Fruit fly (Drosophila melanogaster): ENCODE results near the gene CG32536.
A peak's percentile ranks its signal among the peaks of the same experiment; 100 is the strongest.

CG32536 gene

dm6 chrX:19261528-19262102 lies 15.1 kb downstream of the CG32536 start, which contains the start of gene Vav (continued):
- 0 out of 2 replicates have a peak, but pooled peaks have one; percentile 18 for TF ChIP-seq CG4360 (GFP tag; IDR thresholded peaks at IDR 0.05)
- TF ChIP-seq CG12071 (GFP tag; optimal IDR thresholded peaks at IDR 0.05) = peak; percentile 51
- no peak for TF ChIP-seq pnt (GFP tag; optimal IDR thresholded peaks at IDR 0.05)
- TF ChIP-seq bbx (GFP tag; IDR thresholded peaks at IDR 0.05; ENCODE audit: partially characterized antibody) = peak; percentile 46
- no peak for TF ChIP-seq klu (GFP tag; IDR thresholded peaks at IDR 0.05)
- TF ChIP-seq CG30020 (tag; optimal IDR thresholded peaks at IDR 0.05) = no peak
- TF ChIP-seq CG1832 (GFP tag; optimal IDR thresholded peaks at IDR 0.05) = no peak
- TF ChIP-seq CG15601 (tag; optimal IDR thresholded peaks at IDR 0.05) = no peak
- TF ChIP-seq gcm2 (GFP tag; optimal IDR thresholded peaks at IDR 0.05) = no peak
- TF ChIP-seq sisA (GFP tag; IDR thresholded peaks at IDR 0.05) = no peak
- TF ChIP-seq hb (GFP tag; IDR thresholded peaks at IDR 0.05; ENCODE audit: partially characterized antibody) = no peak
- TF ChIP-seq h (optimal IDR thresholded peaks at IDR 0.05) = no peak
- TF ChIP-seq nerfin-2 (GFP tag; IDR thresholded peaks at IDR 0.05; ENCODE audit: partially characterized antibody) = no peak
- TF ChIP-seq chif (GFP tag; optimal IDR thresholded peaks at IDR 0.05) = no peak
- TF ChIP-seq Lim3 (GFP tag; IDR thresholded peaks at IDR 0.05) = no peak
- peak; percentile 92 for TF ChIP-seq CG17385 (GFP tag; optimal IDR thresholded peaks at IDR 0.05)
- peak; percentile 68 for TF ChIP-seq MBD-R2 (GFP tag; IDR thresholded peaks at IDR 0.05)
- TF ChIP-seq CG7556 (GFP tag; optimal IDR thresholded peaks at IDR 0.05) = no peak
- TF ChIP-seq lilli (GFP tag; optimal IDR thresholded peaks at IDR 0.05) = no peak
- TF ChIP-seq HmgZ (tag; optimal IDR thresholded peaks at IDR 0.05) = peak; percentile 3
- no peak for TF ChIP-seq CG9817 (tag; optimal IDR thresholded peaks at IDR 0.05)
- TF ChIP-seq CG4730 (GFP tag; IDR thresholded peaks at IDR 0.05) = no peak
- TF ChIP-seq dmrt99B (tag; optimal IDR thresholded peaks at IDR 0.05) = no peak
- TF ChIP-seq inv (GFP tag; IDR thresholded peaks at IDR 0.05; ENCODE audit: partially characterized antibody) = no peak
- TF ChIP-seq Bdp1 (GFP tag; optimal IDR thresholded peaks at IDR 0.05) = no peak
- peak; percentile 73 for TF ChIP-seq Dref (GFP tag; IDR thresholded peaks at IDR 0.05)
- peak; percentile 50; the same call in 1 of the 2 replicates for TF ChIP-seq Bgb (GFP tag; IDR thresholded peaks at IDR 0.05; ENCODE audit: partially characterized antibody)
- peak; percentile 12; the same call in 1 of the 2 replicates for TF ChIP-seq CG32532 (GFP tag; IDR thresholded peaks at IDR 0.05)
- no peak for TF ChIP-seq Mad (GFP tag; optimal IDR thresholded peaks at IDR 0.05)
- no peak for TF ChIP-seq CG10462 (GFP tag; optimal IDR thresholded peaks at IDR 0.05)
- TF ChIP-seq onecut (GFP tag; IDR thresholded peaks at IDR 0.05) = peak; percentile 16; the same call in 1 of the 2 replicates
- no peak for TF ChIP-seq mam (GFP tag; optimal IDR thresholded peaks at IDR 0.05)
- no peak for TF ChIP-seq Bteb2 (GFP tag; optimal IDR thresholded peaks at IDR 0.05)
- no peak for TF ChIP-seq CG8765 (GFP tag; IDR thresholded peaks at IDR 0.05)
- peak; percentile 10 for TF ChIP-seq Sry-δ (GFP tag; optimal IDR thresholded peaks at IDR 0.05)
- no peak for TF ChIP-seq CG15479 (GFP tag; optimal IDR thresholded peaks at IDR 0.05)
- TF ChIP-seq mld (GFP tag; IDR thresholded peaks at IDR 0.05; ENCODE audit: partially characterized antibody) = 0 out of 3 replicates have a peak, but pooled peaks have one; percentile 28
- peak; percentile 65 for TF ChIP-seq Med (GFP tag)
- no peak for TF ChIP-seq C15 (GFP tag; IDR thresholded peaks at IDR 0.05)
- TF ChIP-seq amos (GFP tag; IDR thresholded peaks at IDR 0.05; ENCODE audit: partially characterized antibody) = peak; percentile 42
- no peak for TF ChIP-seq CG2875 (GFP tag; optimal IDR thresholded peaks at IDR 0.05)
- peak; percentile 50 for TF ChIP-seq sna (GFP tag; IDR thresholded peaks at IDR 0.05; ENCODE audit: partially characterized antibody)
- TF ChIP-seq pum (GFP tag; optimal IDR thresholded peaks at IDR 0.05) = no peak
- TF ChIP-seq da (GFP tag; optimal IDR thresholded peaks at IDR 0.05) = no peak
- TF ChIP-seq Rx (GFP tag; IDR thresholded peaks at IDR 0.05) = no peak
- TF ChIP-seq HLH3B (GFP tag; IDR thresholded peaks at IDR 0.05) = no peak
- peak; percentile 38 for TF ChIP-seq CG15514 (GFP tag; optimal IDR thresholded peaks at IDR 0.05)
- no peak for TF ChIP-seq cas (GFP tag; IDR thresholded peaks at IDR 0.05)
- TF ChIP-seq Ssrp (tag; optimal IDR thresholded peaks at IDR 0.05) = no peak
- TF ChIP-seq sob (GFP tag; IDR thresholded peaks at IDR 0.05) = peak; percentile 38; the same call in 1 of the 2 replicates
- TF ChIP-seq CG5953 (GFP tag; IDR thresholded peaks at IDR 0.05) = no peak

All from whole organism, embryonic.